Fruit fly (Drosophila melanogaster) whole organism, embryonic: ENCODE measurements around the gene Phb1.

Experiments used
- Adf1 ChIP-seq: fragments of 200-800 bp; sonication (Bioruptor generic); IDR thresholded peaks from 2 replicates; pipeline ENCODE4 v1.3.6; 2022; ENCODE audit warnings: missing biosample characterization, missing genetic modification characterization
- CG10321 ChIP-seq: fragments of 200-800 bp; sonication (Bioruptor generic); IDR thresholded peaks from 2 replicates; pipeline ENCODE4 v1.3.6; 2022; ENCODE audit warnings: missing biosample characterization, missing genetic modification characterization
- CG11560 ChIP-seq: fragments of 200-800 bp; sonication (Bioruptor generic); IDR thresholded peaks from 3 replicates; pipeline ENCODE4 v1.3.6; 2022; ENCODE audit warnings: missing biosample characterization, missing genetic modification characterization
- CG11723 ChIP-seq: fragments of 200-800 bp; sonication (Bioruptor generic); optimal IDR thresholded peaks from 2 replicates; lab custom pipeline; 2017; ENCODE audit warnings: missing biosample characterization, mild to moderate bottlenecking, missing genetic modification characterization
- CG12659 ChIP-seq: fragments of 200-800 bp; sonication (Bioruptor generic); optimal IDR thresholded peaks from 3 replicates; lab custom pipeline; 2017; ENCODE audit warnings: mild to moderate bottlenecking, missing biosample characterization, missing genetic modification reagents, missing genetic modification characterization
- CG15514 ChIP-seq: fragments of 200-800 bp; sonication (Bioruptor generic); optimal IDR thresholded peaks from 3 replicates; lab custom pipeline; 2017; ENCODE audit warnings: missing biosample characterization, missing genetic modification characterization, mild to moderate bottlenecking, moderate library complexity, missing genetic modification reagents
- CG16779 ChIP-seq: fragments of 200-800 bp; sonication (Bioruptor generic); IDR thresholded peaks from 2 replicates; pipeline ENCODE4 v1.3.6; 2022; ENCODE audit warnings: missing biosample characterization, missing genetic modification characterization
- CG16813 ChIP-seq: fragments of 200-800 bp; sonication (Bioruptor generic); IDR thresholded peaks from 3 replicates; pipeline ENCODE4 v1.3.6; 2022; ENCODE audit warnings: missing biosample characterization, missing genetic modification characterization; ENCODE audit not compliant: partially characterized antibody
- CG17568 ChIP-seq: fragments of 200-800 bp; sonication (Bioruptor generic); optimal IDR thresholded peaks from 2 replicates; lab custom pipeline; 2018; ENCODE audit warnings: missing biosample characterization, mild to moderate bottlenecking, missing genetic modification characterization, moderate library complexity
- CG18262 ChIP-seq: fragments of 200-800 bp; optimal IDR thresholded peaks from 3 replicates; lab custom pipeline; 2019; ENCODE audit warnings: missing biosample characterization, mild to moderate bottlenecking, missing genetic modification characterization, moderate library complexity
- CG2712 ChIP-seq: fragments of 200-800 bp; optimal IDR thresholded peaks from 3 replicates; lab custom pipeline; 2019; ENCODE audit warnings: missing biosample characterization, mild to moderate bottlenecking, missing genetic modification characterization, moderate library complexity
- CG31224 ChIP-seq: fragments of 200-800 bp; sonication (Bioruptor generic); IDR thresholded peaks from 2 replicates; pipeline ENCODE4 v1.3.6; 2022; ENCODE audit warnings: missing biosample characterization, missing genetic modification characterization
- CG3838 ChIP-seq: fragments of 200-800 bp; sonication (Bioruptor generic); optimal IDR thresholded peaks from 3 replicates; lab custom pipeline; 2016; ENCODE audit warnings: missing biosample characterization, missing genetic modification characterization
- CG4707 ChIP-seq: fragments of 200-800 bp; sonication (Bioruptor generic); optimal IDR thresholded peaks from 2 replicates; lab custom pipeline; 2018; ENCODE audit warnings: missing biosample characterization, mild to moderate bottlenecking, missing genetic modification characterization, moderate library complexity
- CG6272 ChIP-seq: fragments of 200-800 bp; sonication (Bioruptor generic); IDR thresholded peaks from 2 replicates; pipeline ENCODE4 v1.3.6; 2022; ENCODE audit warnings: missing biosample characterization, missing genetic modification characterization
- CG6813 ChIP-seq: fragments of 200-800 bp; sonication (Bioruptor generic); optimal IDR thresholded peaks from 2 replicates; lab custom pipeline; 2017; ENCODE audit warnings: missing biosample characterization, missing genetic modification characterization, mild to moderate bottlenecking, moderate library complexity, missing genetic modification reagents
- D19B ChIP-seq: fragments of 200-800 bp; sonication (Bioruptor generic); optimal IDR thresholded peaks from 2 replicates; lab custom pipeline; 2017; ENCODE audit warnings: missing biosample characterization, mild to moderate bottlenecking, missing genetic modification characterization
- Ets97D ChIP-seq: fragments of 200-800 bp; sonication (Bioruptor generic); optimal IDR thresholded peaks from 3 replicates; lab custom pipeline; 2016; ENCODE audit warnings: missing biosample characterization, missing genetic modification characterization
- Fer3 ChIP-seq: fragments of 200-800 bp; sonication (Bioruptor generic); optimal IDR thresholded peaks from 2 replicates; lab custom pipeline; 2018; ENCODE audit warnings: missing biosample characterization, mild to moderate bottlenecking, missing genetic modification characterization, moderate library complexity
- NfI ChIP-seq: fragments of 200-800 bp; sonication (Bioruptor generic); optimal IDR thresholded peaks from 3 replicates; lab custom pipeline; 2018; ENCODE audit warnings: missing biosample characterization, mild to moderate bottlenecking, missing genetic modification characterization, moderate library complexity
- Oli ChIP-seq: fragments of 200-800 bp; sonication (Bioruptor generic); optimal IDR thresholded peaks from 2 replicates; lab custom pipeline; 2018; ENCODE audit warnings: missing biosample characterization, mild to moderate bottlenecking, missing genetic modification characterization, moderate library complexity
- Rfx ChIP-seq: fragments of 200-800 bp; sonication (Bioruptor generic); IDR thresholded peaks from 2 replicates; pipeline ENCODE4 v1.3.6; 2022; ENCODE audit warnings: missing biosample characterization, missing genetic modification characterization
- Sin3A ChIP-seq: fragments of >200 bp; optimal IDR thresholded peaks from 2 replicates; lab custom pipeline; 2018
- Ssrp ChIP-seq: fragments of 200-800 bp; sonication (Bioruptor generic); optimal IDR thresholded peaks from 2 replicates; lab custom pipeline; 2018; ENCODE audit warnings: missing biosample characterization, mild to moderate bottlenecking, missing genetic modification characterization, moderate library complexity
- Stat92E ChIP-seq, 3 experiments: fragments of >200 bp in 2 of 3; fragments of 200-800 bp in 1 of 3; sonication (Bioruptor generic) in 1 of 3; optimal IDR thresholded peaks; 2 replicates each; lab custom pipeline; 2017 to 2019; ENCODE audit warnings: missing biosample characterization in 3 of 3, missing genetic modification characterization in 3 of 3, mild to moderate bottlenecking in 1 of 3, moderate library complexity in 1 of 3
- Taf1 ChIP-seq: fragments of 200-800 bp; sonication (Bioruptor generic); IDR thresholded peaks from 2 replicates; pipeline ENCODE4 v1.3.6; 2022; ENCODE audit warnings: missing biosample characterization, missing genetic modification characterization
- Trl ChIP-seq, 3 experiments: fragments of >200 bp in 2 of 3; fragments of 200-800 bp in 1 of 3; sonication (Bioruptor generic) in 1 of 3; optimal IDR thresholded peaks; 2 replicates in 1 of 3; 3 replicates in 2 of 3; lab custom pipeline; 2016 to 2017; ENCODE audit warnings: missing biosample characterization in 1 of 3, missing genetic modification characterization in 1 of 3
- ab ChIP-seq: fragments of 200-800 bp; sonication (Bioruptor generic); optimal IDR thresholded peaks from 2 replicates; lab custom pipeline; 2016; ENCODE audit warnings: missing biosample characterization, missing genetic modification characterization
- abd-A ChIP-seq: fragments of 200-800 bp; sonication (Bioruptor generic); optimal IDR thresholded peaks from 3 replicates; lab custom pipeline; 2019; ENCODE audit warnings: missing biosample characterization, mild to moderate bottlenecking, missing genetic modification characterization, moderate library complexity
- ash1 ChIP-seq: fragments of 200-800 bp; sonication (Bioruptor generic); optimal IDR thresholded peaks from 2 replicates; lab custom pipeline; 2018; ENCODE audit warnings: missing biosample characterization, mild to moderate bottlenecking, missing genetic modification characterization
- ato ChIP-seq: fragments of 200-800 bp; sonication (Bioruptor generic); IDR thresholded peaks from 2 replicates; pipeline ENCODE4 v1.3.6; 2022; ENCODE audit warnings: missing biosample characterization, missing genetic modification characterization; ENCODE audit not compliant: partially characterized antibody
- chinmo ChIP-seq: fragments of 200-800 bp; sonication (Bioruptor generic); IDR thresholded peaks from 4 replicates; pipeline ENCODE4 v1.3.6; 2022; ENCODE audit warnings: missing biosample characterization, missing genetic modification characterization; ENCODE audit not compliant: partially characterized antibody
- ci ChIP-seq: fragments of 200-800 bp; sonication (Bioruptor generic); IDR thresholded peaks from 3 replicates; pipeline ENCODE4 v1.3.6; 2022; ENCODE audit warnings: missing biosample characterization, missing genetic modification characterization
- corto ChIP-seq: fragments of 200-800 bp; sonication (Bioruptor generic); optimal IDR thresholded peaks from 2 replicates; lab custom pipeline; 2016; ENCODE audit warnings: missing biosample characterization, mild to moderate bottlenecking, missing genetic modification characterization, moderate library complexity
- cwo ChIP-seq: fragments of 200-800 bp; sonication (Bioruptor generic); optimal IDR thresholded peaks from 3 replicates; lab custom pipeline; 2017; ENCODE audit warnings: missing biosample characterization, missing genetic modification characterization, mild to moderate bottlenecking, moderate library complexity, missing genetic modification reagents
- ind ChIP-seq: fragments of 200-800 bp; sonication (Bioruptor generic); optimal IDR thresholded peaks from 3 replicates; lab custom pipeline; 2016; ENCODE audit warnings: missing biosample characterization, missing genetic modification characterization
- kni ChIP-seq: fragments of 200-800 bp; sonication (Bioruptor generic); optimal IDR thresholded peaks from 3 replicates; lab custom pipeline; 2017; ENCODE audit warnings: mild to moderate bottlenecking, missing biosample characterization, missing genetic modification reagents, missing genetic modification characterization
- nau ChIP-seq: fragments of 200-800 bp; sonication (Bioruptor generic); optimal IDR thresholded peaks from 3 replicates; lab custom pipeline; 2017; ENCODE audit warnings: missing biosample characterization, mild to moderate bottlenecking, missing genetic modification characterization, missing genetic modification reagents
- nerfin-2 ChIP-seq: fragments of 200-800 bp; sonication (Bioruptor generic); IDR thresholded peaks from 2 replicates; pipeline ENCODE4 v1.3.6; 2022; ENCODE audit warnings: missing biosample characterization, missing genetic modification characterization; ENCODE audit not compliant: partially characterized antibody
- nom ChIP-seq: fragments of 200-800 bp; sonication (Bioruptor generic); optimal IDR thresholded peaks from 2 replicates; lab custom pipeline; 2017; ENCODE audit warnings: missing biosample characterization, missing genetic modification characterization, mild to moderate bottlenecking, moderate library complexity, missing genetic modification reagents
- pfk ChIP-seq: fragments of 200-800 bp; sonication (Bioruptor generic); optimal IDR thresholded peaks from 2 replicates; lab custom pipeline; 2018; ENCODE audit warnings: missing biosample characterization, mild to moderate bottlenecking, missing genetic modification characterization, moderate library complexity
- prd ChIP-seq, 3 experiments: fragments of >200 bp in 2 of 3; fragments of 200-800 bp in 1 of 3; sonication (Bioruptor generic) in 1 of 3; optimal IDR thresholded peaks in 2 of 3; IDR thresholded peaks in 1 of 3; 2 replicates in 2 of 3; 3 replicates in 1 of 3; pipeline versions ENCODE4 v1.3.6 to Lab custom; 2017 to 2022; ENCODE audit warnings: missing biosample characterization in 1 of 3, missing genetic modification characterization in 1 of 3
- pzg ChIP-seq: fragments of 200-800 bp; sonication (Bioruptor generic); optimal IDR thresholded peaks from 3 replicates; lab custom pipeline; 2018; ENCODE audit warnings: missing biosample characterization, mild to moderate bottlenecking, missing genetic modification characterization, moderate library complexity
- sug ChIP-seq: fragments of 200-800 bp; optimal IDR thresholded peaks from 2 replicates; lab custom pipeline; 2019; ENCODE audit warnings: missing biosample characterization, mild to moderate bottlenecking, missing genetic modification characterization, moderate library complexity
- zen ChIP-seq: fragments of 200-800 bp; sonication (Bioruptor generic); optimal IDR thresholded peaks from 3 replicates; lab custom pipeline; 2018; ENCODE audit warnings: missing biosample characterization, mild to moderate bottlenecking, missing genetic modification characterization, moderate library complexity

Phb1 gene

dm6 chr2L:19154893-19155389 lies 31.3 kb upstream of the Phb1 start (continued):
- 0 out of 3 replicates have a peak, but pooled peaks have one; percentile 26 for TF ChIP-seq ci (GFP tag; lab: Robert Waterston, UW)
- peak; percentile 31 for TF ChIP-seq Ets97D (GFP tag; lab: Kevin White, UChicago)
- TF ChIP-seq ind (GFP tag; lab: Kevin White, UChicago), result no peak
- TF ChIP-seq CG2712 (tag; lab: Kevin White, UChicago), result peak; percentile 7
- TF ChIP-seq CG12659 (GFP tag; lab: Kevin White, UChicago), result no peak
- TF ChIP-seq CG31224, result no peak
- TF ChIP-seq pzg (GFP tag; lab: Kevin White, UChicago), result no peak
- peak; percentile 44 for TF ChIP-seq zen
- TF ChIP-seq, all 482 proteins: peak for 78

dm6 chr2L:19146645-19147044 lies 23.0 kb upstream of the Phb1 start:
- no peak for TF ChIP-seq CG11723 (GFP tag; lab: Kevin White, UChicago)
- no peak for TF ChIP-seq nerfin-2 (GFP tag; lab: Robert Waterston, UW)
- TF ChIP-seq CG11560, result no peak
- TF ChIP-seq CG17568, result no peak
- 0 out of 4 replicates have a peak, but pooled peaks have one; percentile 60 for TF ChIP-seq chinmo
- peak; percentile 78 for TF ChIP-seq Adf1 (GFP tag; lab: Robert Waterston, UW)

- no peak for TF ChIP-seq CG16779 (GFP tag; lab: Robert Waterston, UW)
- no peak for TF ChIP-seq sug (tag; lab: Kevin White, UChicago)
- TF ChIP-seq Fer3, result no peak
- TF ChIP-seq Ssrp (tag; lab: Kevin White, UChicago), result no peak
- peak; percentile 17; the same call in 1 of the 2 replicates for TF ChIP-seq ato (GFP tag; lab: Robert Waterston, UW)
- no peak for TF ChIP-seq ash1 (GFP tag; lab: Kevin White, UChicago)
- TF ChIP-seq Taf1 (GFP tag; lab: Robert Waterston, UW), result no peak
- no peak for TF ChIP-seq corto (GFP tag; lab: Kevin White, UChicago)
- TF ChIP-seq Trl (optimal IDR thresholded peaks at IDR 0.05; lab: Kevin White, UChicago), result no peak
- TF ChIP-seq Trl (GFP tag; optimal IDR thresholded peaks at IDR 0.05; lab: Kevin White, UChicago), result no peak
- peak; percentile 12 for TF ChIP-seq abd-A (tag; lab: Kevin White, UChicago)
- TF ChIP-seq nau (GFP tag; lab: Kevin White, UChicago), result no peak
- TF ChIP-seq Stat92E (GFP tag; optimal IDR thresholded peaks at IDR 0.05; lab: Kevin White, UChicago), result no peak
- no peak for TF ChIP-seq CG18262
- no peak for TF ChIP-seq Sin3A
- TF ChIP-seq Oli (tag; lab: Kevin White, UChicago), result no peak
- TF ChIP-seq D19B (GFP tag; lab: Kevin White, UChicago), result peak; percentile 79
- no peak for TF ChIP-seq cwo (GFP tag; lab: Kevin White, UChicago)
- TF ChIP-seq CG10321 (GFP tag; lab: Robert Waterston, UW), result 0 out of 2 replicates have a peak, but pooled peaks have one; percentile 33
- TF ChIP-seq CG6272 (GFP tag; lab: Robert Waterston, UW), result no peak
- TF ChIP-seq chinmo, result 0 out of 4 replicates have a peak, but pooled peaks have one; percentile 63
- peak; percentile 28 for TF ChIP-seq pfk (GFP tag; lab: Kevin White, UChicago)
- TF ChIP-seq NfI (GFP tag; lab: Kevin White, UChicago), result no peak
- no peak for TF ChIP-seq CG6813
- no peak for TF ChIP-seq CG16813 (GFP tag; lab: Robert Waterston, UW)
- no peak for TF ChIP-seq Ets97D (GFP tag; lab: Kevin White, UChicago)
- TF ChIP-seq prd (optimal IDR thresholded peaks at IDR 0.05; lab: Kevin White, UChicago), result no peak
- TF ChIP-seq prd (GFP tag; IDR thresholded peaks at IDR 0.05; lab: Robert Waterston, UW), result 0 out of 3 replicates have a peak, but pooled peaks have one; percentile 12
- no peak for TF ChIP-seq CG3838 (GFP tag; lab: Kevin White, UChicago)
- no peak for TF ChIP-seq ab (GFP tag; lab: Kevin White, UChicago)
- TF ChIP-seq nom, result peak; percentile 13
- TF ChIP-seq CG4707 (GFP tag; lab: Kevin White, UChicago), result no peak
- no peak for TF ChIP-seq CG15514 (GFP tag; lab: Kevin White, UChicago)
- peak; percentile 17 for TF ChIP-seq kni (GFP tag; lab: Kevin White, UChicago)
- TF ChIP-seq Rfx (GFP tag; lab: Robert Waterston, UW), result 0 out of 2 replicates have a peak, but pooled peaks have one; percentile 32
Observed at dm6 chr2L:19146047-19146446, 22.4 kb upstream of the Phb1 start.
